Fruit fly (Drosophila melanogaster) whole organism, embryonic: ENCODE data around the gene CG16984.
A peak's percentile ranks its signal among the peaks of the same experiment; 100 is the strongest.

Experiments
- Atf6 ChIP-seq: fragments of 200-800 bp; sonication (Bioruptor generic); IDR thresholded peaks from 2 replicates; pipeline ENCODE4 v1.3.6; 2022; ENCODE audit warnings: missing biosample characterization, missing genetic modification characterization
- CG10267 ChIP-seq: fragments of 200-800 bp; sonication (Bioruptor generic); optimal IDR thresholded peaks from 2 replicates; lab custom pipeline; 2018; ENCODE audit warnings: missing biosample characterization, mild to moderate bottlenecking, missing genetic modification characterization, moderate library complexity
- CG10366 ChIP-seq: fragments of 200-800 bp; sonication (Bioruptor generic); IDR thresholded peaks from 2 replicates; pipeline ENCODE4 v1.3.6; 2022; ENCODE audit warnings: missing biosample characterization, missing genetic modification characterization
- CG11504 ChIP-seq: fragments of 200-800 bp; sonication (Bioruptor generic); optimal IDR thresholded peaks from 3 replicates; lab custom pipeline; 2019; ENCODE audit warnings: missing biosample characterization, mild to moderate bottlenecking, missing genetic modification characterization, moderate library complexity
- CG11695 ChIP-seq: fragments of 200-800 bp; sonication (Bioruptor generic); IDR thresholded peaks from 3 replicates; pipeline ENCODE4 v1.3.6; 2022; ENCODE audit warnings: missing biosample characterization, missing genetic modification characterization
- CG12071 ChIP-seq: fragments of 200-800 bp; sonication (Bioruptor generic); optimal IDR thresholded peaks from 3 replicates; lab custom pipeline; 2018; ENCODE audit warnings: missing biosample characterization, mild to moderate bottlenecking, missing genetic modification characterization
- CG14014 ChIP-seq: fragments of 200-800 bp; sonication (Bioruptor generic); IDR thresholded peaks from 2 replicates; pipeline ENCODE4 v1.3.6; 2022; ENCODE audit warnings: missing biosample characterization, missing genetic modification characterization
- CG14050 ChIP-seq: fragments of 200-800 bp; sonication (Bioruptor generic); IDR thresholded peaks from 3 replicates; pipeline ENCODE4 v1.3.6; 2022; ENCODE audit warnings: missing biosample characterization, missing genetic modification characterization
- CG14441 ChIP-seq: fragments of 200-800 bp; sonication (Bioruptor generic); IDR thresholded peaks from 2 replicates; pipeline ENCODE4 v1.3.6; 2022; ENCODE audit warnings: missing biosample characterization, missing genetic modification characterization
- CG17359 ChIP-seq: fragments of 200-800 bp; sonication (Bioruptor generic); optimal IDR thresholded peaks from 3 replicates; lab custom pipeline; 2018; ENCODE audit warnings: missing biosample characterization, mild to moderate bottlenecking, missing genetic modification characterization, moderate library complexity
- CG2120 ChIP-seq: fragments of 200-800 bp; sonication (Bioruptor generic); optimal IDR thresholded peaks from 3 replicates; lab custom pipeline; 2016; ENCODE audit warnings: missing biosample characterization, missing genetic modification characterization
- CG30403 ChIP-seq: fragments of 200-800 bp; sonication (Bioruptor generic); optimal IDR thresholded peaks from 3 replicates; lab custom pipeline; 2016; ENCODE audit warnings: missing biosample characterization, missing genetic modification characterization
- CG31224 ChIP-seq: fragments of 200-800 bp; sonication (Bioruptor generic); IDR thresholded peaks from 2 replicates; pipeline ENCODE4 v1.3.6; 2022; ENCODE audit warnings: missing biosample characterization, missing genetic modification characterization
- CG32532 ChIP-seq: fragments of 200-800 bp; sonication (Bioruptor generic); IDR thresholded peaks from 2 replicates; pipeline ENCODE4 v1.3.6; 2022; ENCODE audit warnings: missing biosample characterization, missing genetic modification characterization
- CG33557 ChIP-seq: fragments of 200-800 bp; sonication (Bioruptor generic); optimal IDR thresholded peaks from 2 replicates; lab custom pipeline; 2019; ENCODE audit warnings: missing biosample characterization, mild to moderate bottlenecking, missing genetic modification characterization, moderate library complexity
- CG4730 ChIP-seq: fragments of 200-800 bp; sonication (Bioruptor generic); IDR thresholded peaks from 2 replicates; pipeline ENCODE4 v1.3.6; 2022; ENCODE audit warnings: missing biosample characterization, missing genetic modification characterization
- CG6689 ChIP-seq: fragments of 200-800 bp; sonication (Bioruptor generic); IDR thresholded peaks from 2 replicates; pipeline ENCODE4 v1.3.6; 2022; ENCODE audit warnings: missing biosample characterization, missing genetic modification characterization
- CG9817 ChIP-seq: fragments of 200-800 bp; sonication (Bioruptor generic); optimal IDR thresholded peaks from 2 replicates; lab custom pipeline; 2018; ENCODE audit warnings: missing biosample characterization, mild to moderate bottlenecking, missing genetic modification characterization, moderate library complexity
- CoRest ChIP-seq: fragments of 200-800 bp; sonication (Bioruptor generic); optimal IDR thresholded peaks from 3 replicates; lab custom pipeline; 2018; ENCODE audit warnings: missing biosample characterization, mild to moderate bottlenecking, missing genetic modification characterization, moderate library complexity
- Drgx ChIP-seq: fragments of 200-800 bp; sonication (Bioruptor generic); IDR thresholded peaks from 2 replicates; pipeline ENCODE4 v1.3.6; 2022; ENCODE audit warnings: missing biosample characterization, missing genetic modification characterization
- Eip74EF ChIP-seq, 2 experiments: fragments of 200-800 bp in 1 of 2; fragments of >200 bp in 1 of 2; sonication (Bioruptor generic) in 1 of 2; optimal IDR thresholded peaks; 2 replicates each; lab custom pipeline; 2017 to 2019; ENCODE audit warnings: missing biosample characterization in 2 of 2, missing genetic modification characterization in 2 of 2, mild to moderate bottlenecking in 1 of 2, moderate library complexity in 1 of 2
- Fer1 ChIP-seq: fragments of 200-800 bp; sonication (Bioruptor generic); optimal IDR thresholded peaks from 2 replicates; lab custom pipeline; 2017; ENCODE audit warnings: missing biosample characterization, mild to moderate bottlenecking, missing genetic modification characterization
- Gug ChIP-seq: fragments of 200-800 bp; sonication (Bioruptor generic); IDR thresholded peaks from 4 replicates; pipeline ENCODE4 v1.3.6; 2022; ENCODE audit warnings: missing biosample characterization, missing genetic modification characterization
- H2.0 ChIP-seq: fragments of 200-800 bp; sonication (Bioruptor generic); IDR thresholded peaks from 2 replicates; pipeline ENCODE4 v1.3.6; 2022; ENCODE audit warnings: missing biosample characterization, missing genetic modification characterization
- HLH3B ChIP-seq: fragments of 200-800 bp; sonication (Bioruptor generic); IDR thresholded peaks from 2 replicates; pipeline ENCODE4 v1.3.6; 2022; ENCODE audit warnings: missing biosample characterization, missing genetic modification characterization
- HLH4C ChIP-seq: fragments of 200-800 bp; sonication (Bioruptor generic); IDR thresholded peaks from 3 replicates; pipeline ENCODE4 v1.3.6; 2022; ENCODE audit warnings: missing biosample characterization, missing genetic modification characterization; ENCODE audit not compliant: partially characterized antibody
- Hr51 ChIP-seq, 2 experiments: fragments of 200-800 bp; sonication (Bioruptor generic); optimal IDR thresholded peaks; 2 replicates in 1 of 2; 3 replicates in 1 of 2; lab custom pipeline; 2016 to 2018; ENCODE audit warnings: missing biosample characterization in 2 of 2, missing genetic modification characterization in 2 of 2, mild to moderate bottlenecking in 1 of 2, moderate library complexity in 1 of 2
- MTF-1 ChIP-seq: fragments of 200-800 bp; sonication (Bioruptor generic); optimal IDR thresholded peaks from 2 replicates; lab custom pipeline; 2018; ENCODE audit warnings: missing biosample characterization, mild to moderate bottlenecking, missing genetic modification characterization, borderline replicate concordance
- Rfx ChIP-seq: fragments of 200-800 bp; sonication (Bioruptor generic); IDR thresholded peaks from 2 replicates; pipeline ENCODE4 v1.3.6; 2022; ENCODE audit warnings: missing biosample characterization, missing genetic modification characterization
- Taf1 ChIP-seq: fragments of 200-800 bp; sonication (Bioruptor generic); IDR thresholded peaks from 2 replicates; pipeline ENCODE4 v1.3.6; 2022; ENCODE audit warnings: missing biosample characterization, missing genetic modification characterization
- Xrp1 ChIP-seq: fragments of 200-800 bp; sonication (Bioruptor generic); IDR thresholded peaks from 2 replicates; pipeline ENCODE4 v1.3.6; 2022; ENCODE audit warnings: missing biosample characterization, missing genetic modification characterization
- ab ChIP-seq: fragments of 200-800 bp; sonication (Bioruptor generic); optimal IDR thresholded peaks from 2 replicates; lab custom pipeline; 2016; ENCODE audit warnings: missing biosample characterization, missing genetic modification characterization
- dm ChIP-seq: fragments of 200-800 bp; sonication (Bioruptor generic); optimal IDR thresholded peaks from 3 replicates; lab custom pipeline; 2016; ENCODE audit warnings: missing biosample characterization, missing genetic modification characterization
- dysf ChIP-seq: fragments of 200-800 bp; sonication (Bioruptor generic); IDR thresholded peaks from 3 replicates; pipeline ENCODE4 v1.3.6; 2022; ENCODE audit warnings: missing biosample characterization, missing genetic modification characterization
- eve ChIP-seq, 2 experiments: fragments of >200 bp; optimal IDR thresholded peaks; 2 replicates each; lab custom pipeline; 2017; ENCODE audit warnings: missing biosample characterization in 2 of 2, missing genetic modification characterization in 2 of 2
- fd3F ChIP-seq: fragments of 200-800 bp; sonication (Bioruptor generic); optimal IDR thresholded peaks from 2 replicates; lab custom pipeline; 2018; ENCODE audit warnings: missing biosample characterization, mild to moderate bottlenecking, missing genetic modification characterization, moderate library complexity
- ftz-f1 ChIP-seq: fragments of 200-800 bp; sonication (Bioruptor generic); optimal IDR thresholded peaks from 2 replicates; lab custom pipeline; 2016; ENCODE audit warnings: missing biosample characterization, missing genetic modification characterization
- grau ChIP-seq: fragments of 200-800 bp; optimal IDR thresholded peaks from 3 replicates; lab custom pipeline; 2019; ENCODE audit warnings: missing biosample characterization, mild to moderate bottlenecking, missing genetic modification characterization, moderate library complexity
- hkb ChIP-seq, 2 experiments: fragments of 200-800 bp in 1 of 2; fragments of >200 bp in 1 of 2; sonication (Bioruptor generic) in 1 of 2; IDR thresholded peaks in 1 of 2; optimal IDR thresholded peaks in 1 of 2; 2 replicates each; pipeline versions ENCODE4 v1.3.6 to Lab custom; 2017 to 2022; ENCODE audit warnings: missing biosample characterization in 1 of 2, missing genetic modification characterization in 1 of 2
- lmd ChIP-seq: fragments of 200-800 bp; sonication (Bioruptor generic); IDR thresholded peaks from 2 replicates; pipeline ENCODE4 v1.3.6; 2022; ENCODE audit warnings: missing biosample characterization, missing genetic modification characterization
- pan ChIP-seq, 4 experiments: fragments of >200 bp in 3 of 4; fragments of 200-800 bp in 1 of 4; sonication (Bioruptor generic) in 1 of 4; optimal IDR thresholded peaks in 3 of 4; IDR thresholded peaks in 1 of 4; 2 replicates each; pipeline versions ENCODE4 v1.3.6 to Lab custom; 2017 to 2022; ENCODE audit warnings: missing biosample characterization in 2 of 4, missing genetic modification characterization in 2 of 4, mixed read lengths in 1 of 4
- prd ChIP-seq, 3 experiments: fragments of >200 bp in 2 of 3; fragments of 200-800 bp in 1 of 3; sonication (Bioruptor generic) in 1 of 3; optimal IDR thresholded peaks in 2 of 3; IDR thresholded peaks in 1 of 3; 2 replicates in 2 of 3; 3 replicates in 1 of 3; pipeline versions ENCODE4 v1.3.6 to Lab custom; 2017 to 2022; ENCODE audit warnings: missing biosample characterization in 1 of 3, missing genetic modification characterization in 1 of 3
- row ChIP-seq: fragments of 200-800 bp; sonication (Bioruptor generic); IDR thresholded peaks from 3 replicates; pipeline ENCODE4 v1.3.6; 2022; ENCODE audit warnings: missing biosample characterization, missing genetic modification characterization
- slbo ChIP-seq: fragments of 200-800 bp; sonication (Bioruptor generic); IDR thresholded peaks from 2 replicates; pipeline ENCODE4 v1.3.6; 2022; ENCODE audit warnings: missing biosample characterization, missing genetic modification characterization
- ttk ChIP-seq: fragments of 200-800 bp; sonication (Bioruptor generic); IDR thresholded peaks from 2 replicates; pipeline ENCODE4 v2.1.2; 2022; ENCODE audit warnings: missing biosample characterization, missing genetic modification characterization
- tup ChIP-seq: fragments of 200-800 bp; sonication (Bioruptor generic); optimal IDR thresholded peaks from 2 replicates; lab custom pipeline; 2016; ENCODE audit warnings: missing biosample characterization, mild to moderate bottlenecking, missing genetic modification characterization, moderate library complexity
- unpg ChIP-seq: fragments of 200-800 bp; sonication (Bioruptor generic); optimal IDR thresholded peaks from 3 replicates; lab custom pipeline; 2018; ENCODE audit warnings: missing biosample characterization, mild to moderate bottlenecking, missing genetic modification characterization, moderate library complexity
- vvl ChIP-seq: fragments of 200-800 bp; sonication (Bioruptor generic); IDR thresholded peaks from 2 replicates; pipeline ENCODE4 v1.3.6; 2022; ENCODE audit warnings: missing biosample characterization, missing genetic modification characterization

Gene CG16984

dm6 chr3L:2581857-2582256 is 13.7 kb upstream of the CG16984 start (continued):
- peak; percentile 63; the same call in 2 of the 3 replicates for TF ChIP-seq CG11695 (GFP tag; lab: Robert Waterston, UW)
- peak; percentile 11 for TF ChIP-seq CG9817 (tag; lab: Kevin White, UChicago)
- TF ChIP-seq CG10366, result peak; percentile 35; the same call in 1 of the 2 replicates
- peak; percentile 64; the same call in 2 of the 3 replicates for TF ChIP-seq dysf (GFP tag; lab: Robert Waterston, UW)
- TF ChIP-seq eve (GFP tag; optimal IDR thresholded peaks at IDR 0.05; lab: Kevin White, UChicago), result peak in 1 of 2 experiments; percentile 1
- TF ChIP-seq CG14441 (GFP tag; lab: Robert Waterston, UW), result peak; percentile 53; the same call in 1 of the 2 replicates
- no peak for TF ChIP-seq pan (optimal IDR thresholded peaks at IDR 0.05; lab: Kevin White, UChicago)
- TF ChIP-seq pan (GFP tag; optimal IDR thresholded peaks at IDR 0.05 in 1 of 2, IDR thresholded peaks at IDR 0.05 in 1 of 2), result peak in 1 of 2 experiments; percentile 66
- peak; percentile 48 for TF ChIP-seq slbo (GFP tag; lab: Robert Waterston, UW)
- TF ChIP-seq CG4730, result peak; percentile 54; the same call in 1 of the 2 replicates
- peak; percentile 35; the same call in 1 of the 2 replicates for TF ChIP-seq CG14014 (GFP tag; lab: Robert Waterston, UW)
- 0 out of 4 replicates have a peak, but pooled peaks have one; percentile 7 for TF ChIP-seq Gug (GFP tag; lab: Robert Waterston, UW)
- peak; percentile 51 for TF ChIP-seq fd3F (GFP tag; lab: Kevin White, UChicago)
- TF ChIP-seq prd (optimal IDR thresholded peaks at IDR 0.05; lab: Kevin White, UChicago), result no peak
- peak; percentile 43; the same call in 2 of the 3 replicates for TF ChIP-seq prd (GFP tag; IDR thresholded peaks at IDR 0.05; lab: Robert Waterston, UW)
- no peak for TF ChIP-seq CG32532 (GFP tag; lab: Robert Waterston, UW)
- TF ChIP-seq CG12071 (GFP tag; lab: Kevin White, UChicago), result no peak
- TF ChIP-seq Drgx, result peak; percentile 1; the same call in 1 of the 2 replicates
- TF ChIP-seq CG33557 (GFP tag; lab: Kevin White, UChicago), result no peak
- peak in 1 of 2 experiments; percentile 4 for TF ChIP-seq Eip74EF (GFP tag; optimal IDR thresholded peaks at IDR 0.05; lab: Kevin White, UChicago)
- TF ChIP-seq row (GFP tag; lab: Robert Waterston, UW), result peak; percentile 32
- no peak for TF ChIP-seq ab
- TF ChIP-seq tup (GFP tag; lab: Kevin White, UChicago), result no peak
- peak; percentile 41; the same call in 1 of the 2 replicates for TF ChIP-seq HLH3B (GFP tag; lab: Robert Waterston, UW)
- peak; percentile 14; the same call in 1 of the 2 replicates for TF ChIP-seq vvl (GFP tag; lab: Robert Waterston, UW)
- peak in 1 of 2 experiments; percentile 56 for TF ChIP-seq Hr51 (GFP tag; optimal IDR thresholded peaks at IDR 0.05; lab: Kevin White, UChicago)
- no peak for TF ChIP-seq ftz-f1 (GFP tag; lab: Kevin White, UChicago)
- peak; percentile 93 for TF ChIP-seq grau (tag; lab: Kevin White, UChicago)
- TF ChIP-seq CG10267, result no peak
- TF ChIP-seq MTF-1 (GFP tag; lab: Kevin White, UChicago), result no peak
- peak; percentile 39 for TF ChIP-seq CG2120
- TF ChIP-seq Taf1 (GFP tag; lab: Robert Waterston, UW), result no peak
- TF ChIP-seq H2.0 (GFP tag; lab: Robert Waterston, UW), result 0 out of 2 replicates have a peak, but pooled peaks have one; percentile 32
- TF ChIP-seq ttk (GFP tag; lab: Robert Waterston, UW), result 0 out of 2 replicates have a peak, but pooled peaks have one; percentile 23
- peak; percentile 51 for TF ChIP-seq lmd (GFP tag; lab: Robert Waterston, UW)
- TF ChIP-seq dm (GFP tag; lab: Kevin White, UChicago), result no peak
- peak; percentile 3 for TF ChIP-seq CG17359
- TF ChIP-seq Fer1, result peak; percentile 10
- peak; percentile 21; the same call in 1 of the 2 replicates for TF ChIP-seq CG6689 (GFP tag; lab: Robert Waterston, UW)
- TF ChIP-seq hkb (optimal IDR thresholded peaks at IDR 0.05; lab: Kevin White, UChicago), result no peak
- peak; percentile 14; the same call in 1 of the 2 replicates for TF ChIP-seq hkb (GFP tag; IDR thresholded peaks at IDR 0.05; lab: Robert Waterston, UW)
- peak; percentile 15 for TF ChIP-seq unpg (GFP tag; lab: Kevin White, UChicago)
- TF ChIP-seq CoRest (tag; lab: Kevin White, UChicago), result peak; percentile 8
- peak; percentile 47 for TF ChIP-seq Atf6 (GFP tag; lab: Robert Waterston, UW)
- 0 out of 2 replicates have a peak, but pooled peaks have one; percentile 13 for TF ChIP-seq CG31224 (GFP tag; lab: Robert Waterston, UW)
- 0 out of 3 replicates have a peak, but pooled peaks have one; percentile 24 for TF ChIP-seq CG14050 (GFP tag; lab: Robert Waterston, UW)
- peak; percentile 7 for TF ChIP-seq CG30403 (GFP tag; lab: Kevin White, UChicago)
- TF ChIP-seq CG11504, result peak; percentile 48
- peak; percentile 59 for TF ChIP-seq Rfx
- TF ChIP-seq HLH4C (GFP tag; lab: Robert Waterston, UW), result no peak
- peak; percentile 24; the same call in 1 of the 2 replicates for TF ChIP-seq Xrp1 (GFP tag; lab: Robert Waterston, UW)
